Fruit fly (Drosophila melanogaster) whole organism, embryonic: ENCODE data around the gene dpr9.

Source experiments
- Bdp1 ChIP-seq: fragments of 200-800 bp; sonication (Bioruptor generic); optimal IDR thresholded peaks from 3 replicates; lab custom pipeline; 2016; ENCODE audit warnings: missing biosample characterization, missing genetic modification characterization
- CG10274 ChIP-seq: fragments of 200-800 bp; sonication (Bioruptor generic); optimal IDR thresholded peaks from 3 replicates; lab custom pipeline; 2017; ENCODE audit warnings: missing biosample characterization, mild to moderate bottlenecking, missing genetic modification characterization
- CG11398 ChIP-seq: fragments of 200-800 bp; sonication (Bioruptor generic); optimal IDR thresholded peaks from 2 replicates; lab custom pipeline; 2016; ENCODE audit warnings: missing biosample characterization, missing genetic modification characterization
- CG12104 ChIP-seq: fragments of 200-800 bp; sonication (Bioruptor generic); optimal IDR thresholded peaks from 3 replicates; lab custom pipeline; 2016; ENCODE audit warnings: missing biosample characterization, missing genetic modification characterization
- CG13296 ChIP-seq: fragments of 200-800 bp; sonication (Bioruptor generic); optimal IDR thresholded peaks from 3 replicates; lab custom pipeline; 2018; ENCODE audit warnings: missing biosample characterization, mild to moderate bottlenecking, missing genetic modification characterization
- CG14014 ChIP-seq: fragments of 200-800 bp; sonication (Bioruptor generic); IDR thresholded peaks from 2 replicates; pipeline ENCODE4 v1.3.6; 2022; ENCODE audit warnings: missing biosample characterization, missing genetic modification characterization
- CG14441 ChIP-seq: fragments of 200-800 bp; sonication (Bioruptor generic); IDR thresholded peaks from 2 replicates; pipeline ENCODE4 v1.3.6; 2022; ENCODE audit warnings: missing biosample characterization, missing genetic modification characterization
- CG1529 ChIP-seq: fragments of 200-800 bp; sonication (Bioruptor generic); optimal IDR thresholded peaks from 3 replicates; lab custom pipeline; 2018; ENCODE audit warnings: missing biosample characterization, missing genetic modification characterization
- CG16779 ChIP-seq: fragments of 200-800 bp; sonication (Bioruptor generic); IDR thresholded peaks from 2 replicates; pipeline ENCODE4 v1.3.6; 2022; ENCODE audit warnings: missing biosample characterization, missing genetic modification characterization
- CG17359 ChIP-seq: fragments of 200-800 bp; sonication (Bioruptor generic); optimal IDR thresholded peaks from 3 replicates; lab custom pipeline; 2018; ENCODE audit warnings: missing biosample characterization, mild to moderate bottlenecking, missing genetic modification characterization, moderate library complexity
- CG18619 ChIP-seq: fragments of 200-800 bp; sonication (Bioruptor generic); optimal IDR thresholded peaks from 3 replicates; lab custom pipeline; 2017; ENCODE audit warnings: missing biosample characterization, mild to moderate bottlenecking, missing genetic modification characterization
- CG2129 ChIP-seq: fragments of 200-800 bp; sonication (Bioruptor generic); IDR thresholded peaks from 2 replicates; pipeline ENCODE4 v1.3.6; 2022; ENCODE audit warnings: missing biosample characterization, missing genetic modification characterization; ENCODE audit not compliant: partially characterized antibody
- CG30431 ChIP-seq: fragments of 200-800 bp; sonication (Bioruptor generic); optimal IDR thresholded peaks from 2 replicates; lab custom pipeline; 2017; ENCODE audit warnings: missing biosample characterization, missing genetic modification characterization
- CG3281 ChIP-seq: fragments of 200-800 bp; sonication (Bioruptor generic); optimal IDR thresholded peaks from 3 replicates; lab custom pipeline; 2017; ENCODE audit warnings: missing biosample characterization, mild to moderate bottlenecking, missing genetic modification characterization
- CG33213 ChIP-seq: fragments of 200-800 bp; sonication (Bioruptor generic); optimal IDR thresholded peaks from 3 replicates; lab custom pipeline; 2016; ENCODE audit warnings: missing biosample characterization, missing genetic modification characterization
- CG3838 ChIP-seq: fragments of 200-800 bp; sonication (Bioruptor generic); optimal IDR thresholded peaks from 3 replicates; lab custom pipeline; 2016; ENCODE audit warnings: missing biosample characterization, missing genetic modification characterization
- CG4730 ChIP-seq: fragments of 200-800 bp; sonication (Bioruptor generic); IDR thresholded peaks from 2 replicates; pipeline ENCODE4 v1.3.6; 2022; ENCODE audit warnings: missing biosample characterization, missing genetic modification characterization
- CG6683 ChIP-seq: fragments of 200-800 bp; sonication (Bioruptor generic); optimal IDR thresholded peaks from 2 replicates; lab custom pipeline; 2017; ENCODE audit warnings: missing biosample characterization, mild to moderate bottlenecking, missing genetic modification characterization, missing genetic modification reagents
- CG6854 ChIP-seq: fragments of 200-800 bp; sonication (Bioruptor generic); optimal IDR thresholded peaks from 3 replicates; lab custom pipeline; 2017; ENCODE audit warnings: missing biosample characterization, mild to moderate bottlenecking, missing genetic modification characterization
- CG8281 ChIP-seq: fragments of 200-800 bp; sonication (Bioruptor generic); optimal IDR thresholded peaks from 2 replicates; lab custom pipeline; 2018; ENCODE audit warnings: missing biosample characterization, mild to moderate bottlenecking, missing genetic modification characterization, moderate library complexity
- CG8388 ChIP-seq: fragments of 200-800 bp; sonication (Bioruptor generic); optimal IDR thresholded peaks from 2 replicates; lab custom pipeline; 2019; ENCODE audit warnings: missing biosample characterization, mild to moderate bottlenecking, missing genetic modification characterization, moderate library complexity
- CG8478 ChIP-seq: fragments of >200 bp; optimal IDR thresholded peaks from 2 replicates; lab custom pipeline; 2018
- D19A ChIP-seq: fragments of 200-800 bp; optimal IDR thresholded peaks from 3 replicates; lab custom pipeline; 2019; ENCODE audit warnings: missing biosample characterization, mild to moderate bottlenecking, missing genetic modification characterization, moderate library complexity
- Ets65A ChIP-seq: fragments of 200-800 bp; sonication (Bioruptor generic); peaks from one replicate; lab custom pipeline; 2016; ENCODE audit warnings: missing biosample characterization, missing genetic modification characterization
- Fer2 ChIP-seq: fragments of 200-800 bp; sonication (Bioruptor generic); optimal IDR thresholded peaks from 2 replicates; lab custom pipeline; 2018; ENCODE audit warnings: missing biosample characterization, mild to moderate bottlenecking, missing genetic modification characterization, moderate library complexity
- Gsc ChIP-seq: fragments of 200-800 bp; sonication (Bioruptor generic); IDR thresholded peaks from 2 replicates; pipeline ENCODE4 v1.3.6; 2022; ENCODE audit warnings: missing biosample characterization, missing genetic modification characterization
- HmgD ChIP-seq: fragments of 200-800 bp; sonication (Bioruptor generic); optimal IDR thresholded peaks from 3 replicates; lab custom pipeline; 2016; ENCODE audit warnings: missing biosample characterization, missing genetic modification characterization
- Lim3 ChIP-seq: fragments of 200-800 bp; sonication (Bioruptor generic); IDR thresholded peaks from 2 replicates; pipeline ENCODE4 v1.3.6; 2022; ENCODE audit warnings: missing biosample characterization, missing genetic modification characterization
- NC2β ChIP-seq: fragments of 200-800 bp; sonication (Bioruptor generic); optimal IDR thresholded peaks from 2 replicates; lab custom pipeline; 2016; ENCODE audit warnings: missing biosample characterization, missing genetic modification characterization
- Oli ChIP-seq: fragments of 200-800 bp; sonication (Bioruptor generic); optimal IDR thresholded peaks from 2 replicates; lab custom pipeline; 2018; ENCODE audit warnings: missing biosample characterization, mild to moderate bottlenecking, missing genetic modification characterization, moderate library complexity
- Optix ChIP-seq: fragments of 200-800 bp; sonication (Bioruptor generic); IDR thresholded peaks from 3 replicates; pipeline ENCODE4 v1.3.6; 2022; ENCODE audit warnings: missing biosample characterization, missing genetic modification characterization
- Ravus ChIP-seq: fragments of 200-800 bp; sonication (Bioruptor generic); IDR thresholded peaks from 2 replicates; pipeline ENCODE4 v1.3.6; 2022; ENCODE audit warnings: missing biosample characterization, missing genetic modification characterization
- Six4 ChIP-seq: fragments of 200-800 bp; sonication (Bioruptor generic); optimal IDR thresholded peaks from 2 replicates; lab custom pipeline; 2016; ENCODE audit warnings: missing biosample characterization, missing genetic modification characterization
- Sox102F ChIP-seq: fragments of 200-800 bp; sonication (Bioruptor generic); optimal IDR thresholded peaks from 2 replicates; lab custom pipeline; 2018; ENCODE audit warnings: missing biosample characterization, mild to moderate bottlenecking, missing genetic modification characterization, moderate library complexity
- Stat92E ChIP-seq, 3 experiments: fragments of >200 bp in 2 of 3; fragments of 200-800 bp in 1 of 3; sonication (Bioruptor generic) in 1 of 3; optimal IDR thresholded peaks; 2 replicates each; lab custom pipeline; 2017 to 2019; ENCODE audit warnings: missing biosample characterization in 3 of 3, missing genetic modification characterization in 3 of 3, mild to moderate bottlenecking in 1 of 3, moderate library complexity in 1 of 3
- ci ChIP-seq: fragments of 200-800 bp; sonication (Bioruptor generic); IDR thresholded peaks from 3 replicates; pipeline ENCODE4 v1.3.6; 2022; ENCODE audit warnings: missing biosample characterization, missing genetic modification characterization
- crol ChIP-seq: fragments of 200-800 bp; sonication (Bioruptor generic); IDR thresholded peaks from 2 replicates; pipeline ENCODE4 v1.3.6; 2022; ENCODE audit warnings: missing biosample characterization, missing genetic modification characterization
- dati ChIP-seq: fragments of 200-800 bp; sonication (Bioruptor generic); IDR thresholded peaks from 2 replicates; pipeline ENCODE4 v1.3.6; 2022; ENCODE audit warnings: missing biosample characterization, missing genetic modification characterization
- fd102C ChIP-seq: fragments of 200-800 bp; sonication (Bioruptor generic); optimal IDR thresholded peaks from 2 replicates; lab custom pipeline; 2018; ENCODE audit warnings: missing biosample characterization, mild to moderate bottlenecking, missing genetic modification characterization, moderate library complexity
- gsb ChIP-seq: fragments of 200-800 bp; sonication (Bioruptor generic); IDR thresholded peaks from 2 replicates; pipeline ENCODE4 v1.3.6; 2022; ENCODE audit warnings: missing biosample characterization, missing genetic modification characterization
- ind ChIP-seq: fragments of 200-800 bp; sonication (Bioruptor generic); optimal IDR thresholded peaks from 3 replicates; lab custom pipeline; 2016; ENCODE audit warnings: missing biosample characterization, missing genetic modification characterization
- knrl ChIP-seq: fragments of 200-800 bp; sonication (Bioruptor generic); IDR thresholded peaks from 3 replicates; pipeline ENCODE4 v1.3.6; 2022; ENCODE audit warnings: missing biosample characterization, missing genetic modification characterization; ENCODE audit not compliant: partially characterized antibody
- onecut ChIP-seq: fragments of 200-800 bp; sonication (Bioruptor generic); IDR thresholded peaks from 2 replicates; pipeline ENCODE4 v1.3.6; 2022; ENCODE audit warnings: missing biosample characterization, missing genetic modification characterization
- p53 ChIP-seq: fragments of 200-800 bp; sonication (Bioruptor generic); optimal IDR thresholded peaks from 2 replicates; lab custom pipeline; 2016; ENCODE audit warnings: missing biosample characterization, missing genetic modification characterization
- peb ChIP-seq: fragments of 200-800 bp; sonication (Bioruptor generic); IDR thresholded peaks from 2 replicates; pipeline ENCODE4 v1.3.6; 2022; ENCODE audit warnings: missing biosample characterization, missing genetic modification characterization
- pita ChIP-seq: fragments of 200-800 bp; sonication (Bioruptor generic); optimal IDR thresholded peaks from 2 replicates; lab custom pipeline; 2017; ENCODE audit warnings: missing biosample characterization, mild to moderate bottlenecking, missing genetic modification characterization
- pnt ChIP-seq: fragments of 200-800 bp; sonication (Bioruptor generic); optimal IDR thresholded peaks from 3 replicates; lab custom pipeline; 2016; ENCODE audit warnings: missing biosample characterization, missing genetic modification characterization
- repo ChIP-seq: fragments of 200-800 bp; sonication (Bioruptor generic); optimal IDR thresholded peaks from 2 replicates; lab custom pipeline; 2016; ENCODE audit warnings: missing biosample characterization, missing genetic modification characterization
- ro ChIP-seq: fragments of 200-800 bp; sonication (Bioruptor generic); IDR thresholded peaks from 2 replicates; pipeline ENCODE4 v1.3.6; 2022; ENCODE audit warnings: missing biosample characterization, missing genetic modification characterization
- row ChIP-seq: fragments of 200-800 bp; sonication (Bioruptor generic); IDR thresholded peaks from 3 replicates; pipeline ENCODE4 v1.3.6; 2022; ENCODE audit warnings: missing biosample characterization, missing genetic modification characterization
- sima ChIP-seq: fragments of 200-800 bp; sonication (Bioruptor generic); optimal IDR thresholded peaks from 2 replicates; lab custom pipeline; 2016; ENCODE audit warnings: missing biosample characterization, missing genetic modification characterization
- ssp ChIP-seq: fragments of 200-800 bp; sonication (Bioruptor generic); IDR thresholded peaks from 2 replicates; pipeline ENCODE4 v1.3.6; 2022; ENCODE audit warnings: missing biosample characterization, missing genetic modification characterization
- wdn ChIP-seq: fragments of 200-800 bp; sonication (Bioruptor generic); IDR thresholded peaks from 2 replicates; pipeline ENCODE4 v1.3.6; 2022; ENCODE audit warnings: missing biosample characterization, missing genetic modification characterization

Gene dpr9

dm6 chr3R:15117765-15118164, 40.8 kb upstream of the dpr9 start (continued):
- TF ChIP-seq CG14014 (GFP tag; lab: Robert Waterston, UW): peak; percentile 9; the same call in 1 of the 2 replicates
- TF ChIP-seq HmgD: no peak
- TF ChIP-seq knrl (GFP tag; lab: Robert Waterston, UW): no peak
- peak; percentile 51 for TF ChIP-seq CG14441 (GFP tag; lab: Robert Waterston, UW)
- no peak for TF ChIP-seq gsb
- no peak for TF ChIP-seq peb (GFP tag; lab: Robert Waterston, UW)
- TF ChIP-seq NC2β (GFP tag; lab: Kevin White, UChicago): no peak
- TF ChIP-seq Stat92E (GFP tag; optimal IDR thresholded peaks at IDR 0.05; lab: Kevin White, UChicago): no peak
- no peak for TF ChIP-seq CG12104
- no peak for TF ChIP-seq CG3838 (GFP tag; lab: Kevin White, UChicago)
- no peak for TF ChIP-seq Ravus
- TF ChIP-seq D19A: peak; percentile 18
- peak; percentile 44 for TF ChIP-seq CG8281 (tag; lab: Kevin White, UChicago)
- TF ChIP-seq Optix: no peak
- TF ChIP-seq ci (GFP tag; lab: Robert Waterston, UW): no peak
- peak; percentile 69 for TF ChIP-seq CG17359 (tag; lab: Kevin White, UChicago)
- TF ChIP-seq pnt (GFP tag; lab: Kevin White, UChicago): no peak
- TF ChIP-seq Bdp1 (GFP tag; lab: Kevin White, UChicago): no peak
- TF ChIP-seq onecut (GFP tag; lab: Robert Waterston, UW): no peak
- TF ChIP-seq CG18619: no peak
- no peak for TF ChIP-seq repo (GFP tag; lab: Kevin White, UChicago)
- TF ChIP-seq Oli: peak; percentile 55
- TF ChIP-seq sima: no peak
- TF ChIP-seq wdn: no peak
- no peak for TF ChIP-seq Gsc (GFP tag; lab: Robert Waterston, UW)
- no peak for TF ChIP-seq CG10274 (GFP tag; lab: Kevin White, UChicago)
- no peak for TF ChIP-seq CG13296 (GFP tag; lab: Kevin White, UChicago)
- TF ChIP-seq CG11398 (GFP tag; lab: Kevin White, UChicago): no peak
- TF ChIP-seq CG4730 (GFP tag; lab: Robert Waterston, UW): no peak
- TF ChIP-seq ro: no peak
- no peak for TF ChIP-seq pita (GFP tag; lab: Kevin White, UChicago)
- no peak for TF ChIP-seq CG33213 (GFP tag; lab: Kevin White, UChicago)
- TF ChIP-seq Fer2 (tag; lab: Kevin White, UChicago): no peak
- peak; percentile 22 for TF ChIP-seq ind
- no peak for TF ChIP-seq Six4 (GFP tag; lab: Kevin White, UChicago)
- peak; percentile 58 for TF ChIP-seq Sox102F (GFP tag; lab: Kevin White, UChicago)
- TF ChIP-seq CG8388 (GFP tag; lab: Kevin White, UChicago): peak; percentile 38
- TF ChIP-seq CG6683 (GFP tag; lab: Kevin White, UChicago): peak; percentile 17
- TF ChIP-seq p53 (GFP tag; lab: Kevin White, UChicago): no peak
- no peak for TF ChIP-seq dati (GFP tag; lab: Robert Waterston, UW)
- TF ChIP-seq Ets65A (GFP tag; lab: Kevin White, UChicago): no peak
- TF ChIP-seq ssp: no peak
- TF ChIP-seq Lim3: no peak
- no peak for TF ChIP-seq crol (GFP tag; lab: Robert Waterston, UW)
- TF ChIP-seq CG3281 (GFP tag; lab: Kevin White, UChicago): peak; percentile 22
- TF ChIP-seq fd102C (GFP tag; lab: Kevin White, UChicago): no peak
- no peak for TF ChIP-seq CG30431 (GFP tag; lab: Kevin White, UChicago)
- no peak for TF ChIP-seq CG8478 (lab: Kevin White, UChicago)
- no peak for TF ChIP-seq CG2129 (GFP tag; lab: Robert Waterston, UW)
- no peak for TF ChIP-seq CG16779 (GFP tag; lab: Robert Waterston, UW)
- no peak for TF ChIP-seq CG1529 (GFP tag; lab: Kevin White, UChicago)
- TF ChIP-seq CG6854 (GFP tag; lab: Kevin White, UChicago): no peak
- peak; percentile 45 for TF ChIP-seq row
